Worm (Caenorhabditis elegans): Measurements from ENCODE around the gene C09B9.2.

ce11 chrIV:5031346-5031745 lies 2.3 kb downstream of the C09B9.2 start:
- TF ChIP-seq nhr-76 (tag; optimal IDR thresholded peaks at IDR 0.05) (no peak), mdl-1 (tag; optimal IDR thresholded peaks at IDR 0.05) (no peak), snpc-4 (tag; optimal IDR thresholded peaks at IDR 0.05) (no peak), ama-1 (optimal IDR thresholded peaks at IDR 0.05) (no peak), elt-3 (tag; optimal IDR thresholded peaks at IDR 0.05) (no peak), sox-4 (tag; optimal IDR thresholded peaks at IDR 0.05) (no peak), egl-27 (tag; optimal IDR thresholded peaks at IDR 0.05) (no peak), unc-86 (tag; optimal IDR thresholded peaks at IDR 0.05) (no peak), snu-23 (GFP tag; optimal IDR thresholded peaks at IDR 0.05) (no peak), sptf-1 (tag; optimal IDR thresholded peaks at IDR 0.05) (no peak)

Data from whole organism, L1 larva.